Fruit fly (Drosophila melanogaster) whole organism, prepupa: ENCODE measurements around the gene CG9259.

Experiments used
- Blimp-1 ChIP-seq: fragments of 200-800 bp; sonication (Bioruptor generic); optimal IDR thresholded peaks from 3 replicates; lab custom pipeline; 2017; ENCODE audit warnings: missing biosample characterization, missing genetic modification characterization, mild to moderate bottlenecking, moderate library complexity, missing genetic modification reagents
- CG15336 ChIP-seq: fragments of 200-800 bp; sonication (Bioruptor generic); IDR thresholded peaks from 2 replicates; pipeline ENCODE4 v1.3.6; 2022; ENCODE audit warnings: missing biosample characterization, missing genetic modification characterization
- CG32006 ChIP-seq: fragments of 200-800 bp; sonication (Bioruptor generic); optimal IDR thresholded peaks from 3 replicates; lab custom pipeline; 2017; ENCODE audit warnings: missing biosample characterization, mild to moderate bottlenecking, missing genetic modification characterization
- CG8632 ChIP-seq: fragments of 200-800 bp; sonication (Bioruptor generic); optimal IDR thresholded peaks from 3 replicates; lab custom pipeline; 2016; ENCODE audit warnings: missing biosample characterization, missing genetic modification characterization
- Ets96B ChIP-seq: fragments of 200-800 bp; optimal IDR thresholded peaks from 2 replicates; lab custom pipeline; 2019; ENCODE audit warnings: missing biosample characterization, mild to moderate bottlenecking, missing genetic modification characterization, moderate library complexity
- Hr38 ChIP-seq: sonication (Bioruptor generic); optimal IDR thresholded peaks from 2 replicates; lab custom pipeline; 2016; ENCODE audit warnings: missing biosample characterization, missing genetic modification characterization
- Lpt ChIP-seq: fragments of 200-800 bp; sonication (Bioruptor generic); optimal IDR thresholded peaks from 3 replicates; lab custom pipeline; 2016; ENCODE audit warnings: missing biosample characterization, missing genetic modification characterization
- dac ChIP-seq: fragments of 200-800 bp; sonication (Bioruptor generic); optimal IDR thresholded peaks from 2 replicates; lab custom pipeline; 2017; ENCODE audit warnings: missing biosample characterization, mild to moderate bottlenecking, missing genetic modification characterization
- dsx ChIP-seq: fragments of 200-800 bp; optimal IDR thresholded peaks from 3 replicates; lab custom pipeline; 2019; ENCODE audit warnings: missing biosample characterization, mild to moderate bottlenecking, missing genetic modification characterization, moderate library complexity; ENCODE audit not compliant: poor library complexity, severe bottlenecking
- pdm3 ChIP-seq: fragments of 200-800 bp; sonication (Bioruptor generic); optimal IDR thresholded peaks from 3 replicates; lab custom pipeline; 2016; ENCODE audit warnings: missing biosample characterization, missing genetic modification characterization
- salr ChIP-seq, 2 experiments: fragments of 200-800 bp; sonication (Bioruptor generic); optimal IDR thresholded peaks; 3 replicates each; lab custom pipeline; 2016 to 2018; ENCODE audit warnings: missing biosample characterization in 2 of 2, missing genetic modification characterization in 2 of 2, mild to moderate bottlenecking in 1 of 2
- ss ChIP-seq, 2 experiments: fragments of 200-800 bp; sonication (Bioruptor generic); optimal IDR thresholded peaks; 2 replicates in 1 of 2; 3 replicates in 1 of 2; lab custom pipeline; 2017 to 2018; ENCODE audit warnings: mild to moderate bottlenecking in 2 of 2, missing biosample characterization in 2 of 2, missing genetic modification characterization in 2 of 2, moderate library complexity in 1 of 2

dm6 chr2L:21115687-21116086 is 26.5 kb downstream of the CG9259 start:
- TF ChIP-seq Ets96B (tag; lab: Kevin White, UChicago), result no peak
- no peak for TF ChIP-seq pdm3 (GFP tag; lab: Kevin White, UChicago)
- TF ChIP-seq CG15336, result no peak
- no peak for TF ChIP-seq Hr38 (GFP tag; lab: Kevin White, UChicago)
- no peak for TF ChIP-seq Blimp-1 (GFP tag; lab: Kevin White, UChicago)
- TF ChIP-seq ss (GFP tag; optimal IDR thresholded peaks at IDR 0.05; lab: Kevin White, UChicago), result no peak
- TF ChIP-seq salr (GFP tag; optimal IDR thresholded peaks at IDR 0.05; lab: Kevin White, UChicago), result no peak
- no peak for TF ChIP-seq CG32006
- TF ChIP-seq Lpt, result no peak
- TF ChIP-seq dsx (GFP tag; lab: Kevin White, UChicago), result no peak
- TF ChIP-seq dac (GFP tag; lab: Kevin White, UChicago), result no peak
- TF ChIP-seq CG8632 (GFP tag; lab: Kevin White, UChicago), result no peak
